Fruit fly (Drosophila melanogaster): Measurements from ENCODE around the gene gammaTub23C.

The gammaTub23C gene

dm6 chr2L:2972439-2972936 lies at the start of gene gammaTub23C, which contains the start of gene Rrp1 (continued):
- TF ChIP-seq CG34376 (GFP tag; optimal IDR thresholded peaks at IDR 0.05) (peak; percentile 81), CG34422 (GFP tag; IDR thresholded peaks at IDR 0.05) (peak; percentile 74; the same call in 2 of the 3 replicates), dimm (GFP tag; IDR thresholded peaks at IDR 0.05) (0 out of 2 replicates have a peak, but pooled peaks have one; percentile 24), CG2875 (GFP tag; optimal IDR thresholded peaks at IDR 0.05) (peak; percentile 73), kah (GFP tag; optimal IDR thresholded peaks at IDR 0.05) (peak; percentile 66), CG4424 (GFP tag; optimal IDR thresholded peaks at IDR 0.05) (peak; percentile 95), cad (GFP tag; optimal IDR thresholded peaks at IDR 0.05) (no peak), ftz-f1 (GFP tag; optimal IDR thresholded peaks at IDR 0.05) (peak; percentile 40), trh (GFP tag; optimal IDR thresholded peaks at IDR 0.05) (peak; percentile 78), Nf-YA (GFP tag; IDR thresholded peaks at IDR 0.05) (no peak), CG18011 (GFP tag; optimal IDR thresholded peaks at IDR 0.05) (peak; percentile 70), Antp (GFP tag; optimal IDR thresholded peaks at IDR 0.05) (peak; percentile 56), CTCF (GFP tag; optimal IDR thresholded peaks at IDR 0.05) (peak; percentile 48), ham (GFP tag; IDR thresholded peaks at IDR 0.05) (no peak), NC2β (GFP tag; optimal IDR thresholded peaks at IDR 0.05) (peak; percentile 55), PHDP (tag; optimal IDR thresholded peaks at IDR 0.05) (peak; percentile 88), Hey (tag; optimal IDR thresholded peaks at IDR 0.05) (peak; percentile 40), Ptx1 (GFP tag; IDR thresholded peaks at IDR 0.05) (peak; percentile 92), luna (GFP tag; optimal IDR thresholded peaks at IDR 0.05) (no peak), jigr1 (GFP tag; IDR thresholded peaks at IDR 0.05) (peak; percentile 84), vfl (GFP tag; optimal IDR thresholded peaks at IDR 0.05) (peak; percentile 80), sim (GFP tag; IDR thresholded peaks at IDR 0.05) (no peak), CG12104 (GFP tag; optimal IDR thresholded peaks at IDR 0.05) (peak; percentile 93), B-H2 (GFP tag; optimal IDR thresholded peaks at IDR 0.05) (peak; percentile 83), grau (tag; optimal IDR thresholded peaks at IDR 0.05) (peak; percentile 91), lilli (GFP tag; optimal IDR thresholded peaks at IDR 0.05) (peak; percentile 86), CG12236 (GFP tag; optimal IDR thresholded peaks at IDR 0.05) (peak; percentile 41), CG1024 (GFP tag; IDR thresholded peaks at IDR 0.05) (peak; percentile 66; the same call in 1 of the 2 replicates), ato (GFP tag; IDR thresholded peaks at IDR 0.05; ENCODE audit: partially characterized antibody) (no peak), chn (GFP tag; optimal IDR thresholded peaks at IDR 0.05) (peak; percentile 82), pnt (GFP tag; optimal IDR thresholded peaks at IDR 0.05) (peak; percentile 63), CG4820 (GFP tag; optimal IDR thresholded peaks at IDR 0.05) (peak; percentile 93), CkIIα-i1 (GFP tag; IDR thresholded peaks at IDR 0.05) (no peak), CG6765 (GFP tag; optimal IDR thresholded peaks at IDR 0.05) (peak; percentile 79), croc (GFP tag; conservative IDR thresholded peaks at IDR 0.05) (peak; percentile 85), CG18599 (GFP tag; optimal IDR thresholded peaks at IDR 0.05) (peak; percentile 92), CG13123 (GFP tag; optimal IDR thresholded peaks at IDR 0.05) (peak; percentile 53), HHEX (GFP tag; optimal IDR thresholded peaks at IDR 0.05) (peak; percentile 90), CrebB (tag; optimal IDR thresholded peaks at IDR 0.05) (peak; percentile 38), E2f2 (GFP tag; IDR thresholded peaks at IDR 0.05) (peak; percentile 68), da (GFP tag; optimal IDR thresholded peaks at IDR 0.05) (no peak), CG10565 (GFP tag; optimal IDR thresholded peaks at IDR 0.05) (peak; percentile 63), CoRest (tag; optimal IDR thresholded peaks at IDR 0.05) (peak; percentile 97), gsb-n (tag; optimal IDR thresholded peaks at IDR 0.05) (peak; percentile 77), CG2712 (tag; optimal IDR thresholded peaks at IDR 0.05) (peak; percentile 94), CG12219 (GFP tag; optimal IDR thresholded peaks at IDR 0.05) (peak; percentile 69), CG4730 (GFP tag; IDR thresholded peaks at IDR 0.05) (peak; percentile 73), chm (GFP tag; IDR thresholded peaks at IDR 0.05) (0 out of 2 replicates have a peak, but pooled peaks have one; percentile 12), vvl (GFP tag; IDR thresholded peaks at IDR 0.05) (peak; percentile 83; the same call in 1 of the 2 replicates), caup (GFP tag; optimal IDR thresholded peaks at IDR 0.05; ENCODE audit: severe bottlenecking) (peak; percentile 87), CG11696 (GFP tag; IDR thresholded peaks at IDR 0.05) (0 out of 2 replicates have a peak, but pooled peaks have one; percentile 38), H2.0 (GFP tag; IDR thresholded peaks at IDR 0.05) (peak; percentile 81)
